Worm (Caenorhabditis elegans): Measurements from ENCODE around the gene ech-4.

DNA sequence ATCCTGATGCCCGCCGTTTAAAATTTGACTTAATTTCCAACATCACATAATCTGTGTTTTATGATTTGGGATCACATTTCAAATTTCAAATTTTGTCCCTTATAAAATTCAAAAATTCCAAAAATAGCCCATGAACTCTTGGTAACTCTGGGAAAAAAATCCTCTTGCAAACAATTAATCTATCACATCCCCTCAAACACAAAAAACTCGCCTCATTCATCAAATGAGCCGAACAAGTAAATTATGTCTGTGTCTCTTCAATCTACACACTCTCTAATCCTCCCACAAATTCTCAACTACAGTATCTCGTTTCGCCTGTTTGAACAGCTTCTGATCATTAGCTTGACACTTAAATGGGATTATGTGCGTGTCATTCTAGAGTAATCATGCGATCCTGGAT lies 10.1 kb upstream of the ech-4 start, which contains the start of gene msrp-7:
- no peak for TF ChIP-seq klf-2 (GFP tag; conservative IDR thresholded peaks at IDR 0.05)
- no peak for TF ChIP-seq cog-1 (tag; optimal IDR thresholded peaks at IDR 0.05)
- no peak for TF ChIP-seq flt-1 (GFP tag; IDR thresholded peaks at IDR 0.05)
- TF ChIP-seq ztf-23 (GFP tag; IDR thresholded peaks at IDR 0.05): no peak
- no peak for TF ChIP-seq med-1 (GFP tag; optimal IDR thresholded peaks at IDR 0.05; ENCODE audit: insufficient read depth)
- no peak for TF ChIP-seq tab-1 (GFP tag; IDR thresholded peaks at IDR 0.05)
- TF ChIP-seq T22C8.4 (GFP tag; IDR thresholded peaks at IDR 0.05): no peak
- no peak for TF ChIP-seq ztf-29 (GFP tag; IDR thresholded peaks at IDR 0.05)
- TF ChIP-seq ref-1 (GFP tag; conservative IDR thresholded peaks at IDR 0.05): no peak

All from whole organism, midembryonic.